Fruit fly (Drosophila melanogaster) whole organism, embryonic: ENCODE measurements around the gene CG9411.
A peak's percentile ranks its signal among the peaks of the same experiment; 100 is the strongest.

ENCODE experiments used
- ATbp ChIP-seq: fragments of 200-800 bp; sonication (Bioruptor generic); optimal IDR thresholded peaks from 2 replicates; lab custom pipeline; 2017; ENCODE audit warnings: missing biosample characterization, mild to moderate bottlenecking, missing genetic modification characterization, missing genetic modification reagents
- Aef1 ChIP-seq: fragments of 200-800 bp; sonication (Bioruptor generic); IDR thresholded peaks from 3 replicates; pipeline ENCODE4 v1.3.6; 2022; ENCODE audit warnings: missing biosample characterization, missing genetic modification characterization
- Awh ChIP-seq: fragments of 200-800 bp; sonication (Bioruptor generic); IDR thresholded peaks from 2 replicates; pipeline ENCODE4, ENCODE4 v1.3.6; 2022; ENCODE audit warnings: missing biosample characterization, missing genetic modification characterization
- Blimp-1 ChIP-seq: fragments of 200-800 bp; sonication (Bioruptor generic); optimal IDR thresholded peaks from 3 replicates; lab custom pipeline; 2018; ENCODE audit warnings: missing biosample characterization, missing genetic modification characterization, mild to moderate bottlenecking, moderate library complexity, missing genetic modification reagents
- CG10147 ChIP-seq: fragments of 200-800 bp; sonication (Bioruptor generic); optimal IDR thresholded peaks from 2 replicates; lab custom pipeline; 2019; ENCODE audit warnings: missing biosample characterization, mild to moderate bottlenecking, missing genetic modification characterization, moderate library complexity
- CG10267 ChIP-seq: fragments of 200-800 bp; sonication (Bioruptor generic); optimal IDR thresholded peaks from 2 replicates; lab custom pipeline; 2018; ENCODE audit warnings: missing biosample characterization, mild to moderate bottlenecking, missing genetic modification characterization, moderate library complexity
- CG11093 ChIP-seq: fragments of 200-800 bp; sonication (Bioruptor generic); IDR thresholded peaks from 3 replicates; pipeline ENCODE4 v1.3.6; 2022; ENCODE audit warnings: missing biosample characterization, missing genetic modification characterization
- CG11504 ChIP-seq: fragments of 200-800 bp; sonication (Bioruptor generic); optimal IDR thresholded peaks from 3 replicates; lab custom pipeline; 2019; ENCODE audit warnings: missing biosample characterization, mild to moderate bottlenecking, missing genetic modification characterization, moderate library complexity
- CG11695 ChIP-seq: fragments of 200-800 bp; sonication (Bioruptor generic); IDR thresholded peaks from 3 replicates; pipeline ENCODE4 v1.3.6; 2022; ENCODE audit warnings: missing biosample characterization, missing genetic modification characterization
- CG14441 ChIP-seq: fragments of 200-800 bp; sonication (Bioruptor generic); IDR thresholded peaks from 2 replicates; pipeline ENCODE4 v1.3.6; 2022; ENCODE audit warnings: missing biosample characterization, missing genetic modification characterization
- CG15269 ChIP-seq: fragments of 200-800 bp; sonication (Bioruptor generic); optimal IDR thresholded peaks from 2 replicates; lab custom pipeline; 2018; ENCODE audit warnings: missing biosample characterization, mild to moderate bottlenecking, missing genetic modification characterization, moderate library complexity
- CG1529 ChIP-seq: fragments of 200-800 bp; sonication (Bioruptor generic); optimal IDR thresholded peaks from 3 replicates; lab custom pipeline; 2018; ENCODE audit warnings: missing biosample characterization, missing genetic modification characterization
- CG15514 ChIP-seq: fragments of 200-800 bp; sonication (Bioruptor generic); optimal IDR thresholded peaks from 3 replicates; lab custom pipeline; 2017; ENCODE audit warnings: missing biosample characterization, missing genetic modification characterization, mild to moderate bottlenecking, moderate library complexity, missing genetic modification reagents
- CG15601 ChIP-seq: fragments of 200-800 bp; sonication (Bioruptor generic); optimal IDR thresholded peaks from 3 replicates; lab custom pipeline; 2019; ENCODE audit warnings: missing biosample characterization, mild to moderate bottlenecking, missing genetic modification characterization, moderate library complexity
- CG1647 ChIP-seq: fragments of 200-800 bp; sonication (Bioruptor generic); optimal IDR thresholded peaks from 3 replicates; lab custom pipeline; 2016; ENCODE audit warnings: missing biosample characterization, missing genetic modification characterization
- CG17359 ChIP-seq: fragments of 200-800 bp; sonication (Bioruptor generic); optimal IDR thresholded peaks from 3 replicates; lab custom pipeline; 2018; ENCODE audit warnings: missing biosample characterization, mild to moderate bottlenecking, missing genetic modification characterization, moderate library complexity
- CG17612 ChIP-seq: fragments of 200-800 bp; sonication (Bioruptor generic); IDR thresholded peaks from 2 replicates; pipeline ENCODE4 v1.3.6; 2022; ENCODE audit warnings: missing biosample characterization, missing genetic modification characterization
- CG1832 ChIP-seq: fragments of 200-800 bp; sonication (Bioruptor generic); optimal IDR thresholded peaks from 2 replicates; lab custom pipeline; 2017; ENCODE audit warnings: missing biosample characterization, mild to moderate bottlenecking, missing genetic modification characterization, inconsistent platforms
- CG18476 ChIP-seq: fragments of 200-800 bp; sonication (Bioruptor generic); optimal IDR thresholded peaks from 2 replicates; lab custom pipeline; 2016; ENCODE audit warnings: missing biosample characterization, mild to moderate bottlenecking, missing genetic modification characterization
- CG33557 ChIP-seq: fragments of 200-800 bp; sonication (Bioruptor generic); optimal IDR thresholded peaks from 2 replicates; lab custom pipeline; 2019; ENCODE audit warnings: missing biosample characterization, mild to moderate bottlenecking, missing genetic modification characterization, moderate library complexity
- CG3407 ChIP-seq: fragments of 200-800 bp; sonication (Bioruptor generic); optimal IDR thresholded peaks from 2 replicates; lab custom pipeline; 2018; ENCODE audit warnings: missing biosample characterization, mild to moderate bottlenecking, missing genetic modification characterization
- CG4282 ChIP-seq: fragments of 200-800 bp; sonication (Bioruptor generic); optimal IDR thresholded peaks from 2 replicates; lab custom pipeline; 2016; ENCODE audit warnings: missing biosample characterization, missing genetic modification characterization
- CG4730 ChIP-seq: fragments of 200-800 bp; sonication (Bioruptor generic); IDR thresholded peaks from 2 replicates; pipeline ENCODE4 v1.3.6; 2022; ENCODE audit warnings: missing biosample characterization, missing genetic modification characterization
- CG6654 ChIP-seq: fragments of 200-800 bp; sonication (Bioruptor generic); optimal IDR thresholded peaks from 2 replicates; lab custom pipeline; 2017; ENCODE audit warnings: missing biosample characterization, mild to moderate bottlenecking, missing genetic modification characterization
- CG6689 ChIP-seq: fragments of 200-800 bp; sonication (Bioruptor generic); IDR thresholded peaks from 2 replicates; pipeline ENCODE4 v1.3.6; 2022; ENCODE audit warnings: missing biosample characterization, missing genetic modification characterization
- CG7839 ChIP-seq: fragments of 200-800 bp; sonication (Bioruptor generic); optimal IDR thresholded peaks from 3 replicates; lab custom pipeline; 2018; ENCODE audit warnings: missing biosample characterization, mild to moderate bottlenecking, missing genetic modification characterization, moderate library complexity
- Doc3 ChIP-seq: fragments of 200-800 bp; sonication (Bioruptor generic); IDR thresholded peaks from 3 replicates; pipeline ENCODE4 v1.3.6; 2022; ENCODE audit warnings: missing biosample characterization, missing genetic modification characterization; ENCODE audit not compliant: partially characterized antibody
- E2f2 ChIP-seq: fragments of 200-800 bp; sonication (Bioruptor generic); IDR thresholded peaks from 2 replicates; pipeline ENCODE4 v1.3.6; 2022; ENCODE audit warnings: missing biosample characterization, missing genetic modification characterization
- H2.0 ChIP-seq: fragments of 200-800 bp; sonication (Bioruptor generic); IDR thresholded peaks from 2 replicates; pipeline ENCODE4 v1.3.6; 2022; ENCODE audit warnings: missing biosample characterization, missing genetic modification characterization
- Lhr ChIP-seq: fragments of 200-800 bp; sonication (Bioruptor generic); optimal IDR thresholded peaks from 3 replicates; lab custom pipeline; 2017; ENCODE audit warnings: mild to moderate bottlenecking, missing biosample characterization, missing genetic modification reagents, missing genetic modification characterization
- Nf-YB ChIP-seq: fragments of 200-800 bp; sonication (Bioruptor generic); optimal IDR thresholded peaks from 3 replicates; lab custom pipeline; 2019; ENCODE audit warnings: missing biosample characterization, mild to moderate bottlenecking, missing genetic modification characterization, moderate library complexity
- Oli ChIP-seq: fragments of 200-800 bp; sonication (Bioruptor generic); optimal IDR thresholded peaks from 2 replicates; lab custom pipeline; 2018; ENCODE audit warnings: missing biosample characterization, mild to moderate bottlenecking, missing genetic modification characterization, moderate library complexity
- Optix ChIP-seq: fragments of 200-800 bp; sonication (Bioruptor generic); IDR thresholded peaks from 3 replicates; pipeline ENCODE4 v1.3.6; 2022; ENCODE audit warnings: missing biosample characterization, missing genetic modification characterization
- Pdp1 ChIP-seq, 2 experiments: fragments of 200-800 bp; sonication (Bioruptor generic); optimal IDR thresholded peaks; 3 replicates each; lab custom pipeline; 2016; ENCODE audit warnings: missing biosample characterization in 2 of 2, missing genetic modification characterization in 2 of 2, mild to moderate bottlenecking in 1 of 2, moderate library complexity in 1 of 2
- Usf ChIP-seq: fragments of 200-800 bp; sonication (Bioruptor generic); optimal IDR thresholded peaks from 2 replicates; lab custom pipeline; 2017; ENCODE audit warnings: missing genotype, missing biosample characterization, missing genetic modification characterization
- ase ChIP-seq: fragments of 200-800 bp; sonication (Bioruptor generic); IDR thresholded peaks from 3 replicates; pipeline ENCODE4 v1.3.6; 2022; ENCODE audit warnings: missing biosample characterization, missing genetic modification characterization
- caup ChIP-seq: fragments of 200-800 bp; sonication (Bioruptor generic); optimal IDR thresholded peaks from 3 replicates; lab custom pipeline; 2017; ENCODE audit warnings: missing biosample characterization, mild to moderate bottlenecking, missing genetic modification characterization, moderate library complexity; ENCODE audit not compliant: severe bottlenecking
- fd102C ChIP-seq: fragments of 200-800 bp; sonication (Bioruptor generic); optimal IDR thresholded peaks from 2 replicates; lab custom pipeline; 2018; ENCODE audit warnings: missing biosample characterization, mild to moderate bottlenecking, missing genetic modification characterization, moderate library complexity
- gsb ChIP-seq: fragments of 200-800 bp; sonication (Bioruptor generic); IDR thresholded peaks from 2 replicates; pipeline ENCODE4 v1.3.6; 2022; ENCODE audit warnings: missing biosample characterization, missing genetic modification characterization
- gsb-n ChIP-seq: fragments of 200-800 bp; sonication (Bioruptor generic); optimal IDR thresholded peaks from 3 replicates; lab custom pipeline; 2018; ENCODE audit warnings: missing biosample characterization, mild to moderate bottlenecking, missing genetic modification characterization
- ind ChIP-seq: fragments of 200-800 bp; sonication (Bioruptor generic); optimal IDR thresholded peaks from 3 replicates; lab custom pipeline; 2016; ENCODE audit warnings: missing biosample characterization, missing genetic modification characterization
- kah ChIP-seq: fragments of 200-800 bp; sonication (Bioruptor generic); optimal IDR thresholded peaks from 2 replicates; lab custom pipeline; 2018; ENCODE audit warnings: missing biosample characterization, mild to moderate bottlenecking, missing genetic modification characterization
- nau ChIP-seq: fragments of 200-800 bp; sonication (Bioruptor generic); optimal IDR thresholded peaks from 3 replicates; lab custom pipeline; 2017; ENCODE audit warnings: missing biosample characterization, mild to moderate bottlenecking, missing genetic modification characterization, missing genetic modification reagents
- nerfin-1 ChIP-seq: fragments of 200-800 bp; sonication (Bioruptor generic); optimal IDR thresholded peaks from 3 replicates; lab custom pipeline; 2019; ENCODE audit warnings: missing biosample characterization, mild to moderate bottlenecking, missing genetic modification characterization, moderate library complexity
- onecut ChIP-seq: fragments of 200-800 bp; sonication (Bioruptor generic); IDR thresholded peaks from 2 replicates; pipeline ENCODE4 v1.3.6; 2022; ENCODE audit warnings: missing biosample characterization, missing genetic modification characterization
- sisA ChIP-seq: fragments of 200-800 bp; sonication (Bioruptor generic); IDR thresholded peaks from 2 replicates; pipeline ENCODE4 v1.3.6; 2022; ENCODE audit warnings: missing biosample characterization, missing genetic modification characterization
- stc ChIP-seq: fragments of 200-800 bp; sonication (Bioruptor generic); IDR thresholded peaks from 2 replicates; pipeline ENCODE4 v1.3.6; 2022; ENCODE audit warnings: missing biosample characterization, missing genetic modification characterization
- tx ChIP-seq: fragments of 200-800 bp; sonication (Bioruptor generic); optimal IDR thresholded peaks from 2 replicates; lab custom pipeline; 2016; ENCODE audit warnings: missing biosample characterization, missing genetic modification characterization

The CG9411 gene

DNA sequence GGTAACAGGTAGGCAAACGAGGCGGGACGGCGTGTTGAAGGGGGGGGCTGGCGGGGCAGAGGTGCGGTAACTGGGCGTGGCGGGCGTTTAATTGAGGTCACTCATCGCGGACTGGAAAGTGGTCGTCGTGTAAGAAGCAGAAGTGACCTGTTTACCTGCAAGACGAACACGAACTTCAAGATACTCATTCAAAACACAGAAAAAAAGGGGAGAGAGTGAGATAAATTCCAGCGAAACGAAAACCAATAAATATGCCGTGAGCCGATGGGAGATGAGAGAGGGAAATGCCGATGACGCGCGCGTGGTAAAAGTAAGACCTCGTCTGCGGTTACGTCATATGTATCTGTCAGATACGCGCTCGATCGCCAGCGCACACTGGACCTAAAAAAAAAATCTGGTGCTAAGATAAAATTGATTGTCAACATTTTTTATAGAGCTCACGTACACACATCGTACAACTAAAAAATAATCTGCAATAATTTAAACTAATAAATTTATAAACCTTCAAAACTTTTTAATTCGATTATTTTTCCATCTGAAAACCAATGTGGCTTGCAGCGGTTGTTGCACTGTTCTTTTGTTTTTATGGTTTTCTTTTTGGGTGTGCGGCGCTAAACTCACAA lies 14.0 kb upstream of the CG9411 start (continued):
- TF ChIP-seq CG17359 (tag; lab: Kevin White, UChicago) (peak; percentile 87), tx (GFP tag; lab: Kevin White, UChicago) (no peak), H2.0 (GFP tag; lab: Robert Waterston, UW) (peak; percentile 56), CG10147 (GFP tag; lab: Kevin White, UChicago) (no peak), gsb (GFP tag; lab: Robert Waterston, UW) (no peak), Usf (GFP tag; lab: Kevin White, UChicago) (no peak), stc (GFP tag; lab: Robert Waterston, UW) (peak; percentile 84), Pdp1 (GFP tag; optimal IDR thresholded peaks at IDR 0.05; lab: Kevin White, UChicago) (peak in 1 of 2 experiments; percentile 81), sisA (GFP tag; lab: Robert Waterston, UW) (peak; percentile 64), E2f2 (GFP tag; lab: Robert Waterston, UW) (peak; percentile 41; the same call in 1 of the 2 replicates), CG6654 (peak; percentile 30), Awh (GFP tag; lab: Robert Waterston, UW) (peak; percentile 69), CG11504 (tag; lab: Kevin White, UChicago) (peak; percentile 81), CG4282 (GFP tag; lab: Kevin White, UChicago) (no peak), CG6689 (peak; percentile 68), Aef1 (GFP tag; lab: Robert Waterston, UW) (peak; percentile 24; the same call in 2 of the 3 replicates), onecut (GFP tag; lab: Robert Waterston, UW) (peak; percentile 29; the same call in 1 of the 2 replicates), CG7839 (peak; percentile 74), Lhr (GFP tag; lab: Kevin White, UChicago) (peak; percentile 29), nau (GFP tag; lab: Kevin White, UChicago) (peak; percentile 15), CG1647 (GFP tag; lab: Kevin White, UChicago) (peak; percentile 28), gsb-n (tag; lab: Kevin White, UChicago) (peak; percentile 74), CG33557 (no peak), caup (GFP tag; lab: Kevin White, UChicago) (no peak), Optix (GFP tag; lab: Robert Waterston, UW) (peak; percentile 76), CG18476 (peak; percentile 40), CG15269 (tag; lab: Kevin White, UChicago) (peak; percentile 46), CG4730 (peak; percentile 33; the same call in 1 of the 2 replicates), CG10267 (tag; lab: Kevin White, UChicago) (peak; percentile 57), CG15514 (no peak), ATbp (peak; percentile 77), ind (GFP tag; lab: Kevin White, UChicago) (peak; percentile 38), kah (GFP tag; lab: Kevin White, UChicago) (peak; percentile 16), ase (GFP tag; lab: Robert Waterston, UW) (peak; percentile 64; the same call in 2 of the 3 replicates), CG17612 (GFP tag; lab: Robert Waterston, UW) (peak; percentile 37; the same call in 1 of the 2 replicates), Nf-YB (GFP tag; lab: Kevin White, UChicago) (peak; percentile 19), CG1529 (GFP tag; lab: Kevin White, UChicago) (peak; percentile 70), CG3407 (GFP tag; lab: Kevin White, UChicago) (peak; percentile 68), Blimp-1 (GFP tag; lab: Kevin White, UChicago) (peak; percentile 77), Doc3 (GFP tag; lab: Robert Waterston, UW) (no peak), nerfin-1 (tag; lab: Kevin White, UChicago) (peak; percentile 50), Oli (tag; lab: Kevin White, UChicago) (peak; percentile 70), CG11695 (peak; percentile 57; the same call in 2 of the 3 replicates), fd102C (GFP tag; lab: Kevin White, UChicago) (no peak), CG14441 (GFP tag; lab: Robert Waterston, UW) (peak; percentile 59), CG11093 (GFP tag; lab: Robert Waterston, UW) (peak; percentile 50; the same call in 1 of the 3 replicates), CG1832 (GFP tag; lab: Kevin White, UChicago) (no peak), CG15601 (tag; lab: Kevin White, UChicago) (peak; percentile 70)
